Fruit fly (Drosophila melanogaster): Measurements from ENCODE around the gene Dys.

DNA sequence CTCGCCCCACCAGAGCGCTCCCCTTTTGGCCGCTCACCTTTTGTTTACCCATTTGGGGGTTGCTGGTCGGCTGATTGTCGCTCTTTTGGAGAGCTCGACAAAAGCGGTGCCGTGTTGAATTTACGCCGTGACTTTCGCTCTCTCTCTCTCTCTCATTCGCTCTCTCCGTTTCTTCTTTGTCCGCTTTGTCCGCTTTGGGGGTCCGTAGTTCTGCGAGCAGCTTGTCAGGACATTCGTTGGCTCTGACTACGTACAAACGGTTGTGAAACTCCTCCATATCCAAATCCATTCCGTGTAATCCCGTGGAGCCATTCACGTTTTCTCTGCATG, 38.5 kb downstream of the Dys start:
- TF ChIP-seq CG15710 (tag; optimal IDR thresholded peaks at IDR 0.05), result no peak
- TF ChIP-seq rn (GFP tag; IDR thresholded peaks at IDR 0.05), result no peak
- no peak for TF ChIP-seq D1 (tag; optimal IDR thresholded peaks at IDR 0.05)
- TF ChIP-seq gl (tag; optimal IDR thresholded peaks at IDR 0.05), result no peak
- TF ChIP-seq CG34367 (tag; optimal IDR thresholded peaks at IDR 0.05), result no peak
- TF ChIP-seq EcR (GFP tag; optimal IDR thresholded peaks at IDR 0.05), result no peak
- TF ChIP-seq CG14655 (GFP tag; optimal IDR thresholded peaks at IDR 0.05), result no peak
- TF ChIP-seq fd96Ca (GFP tag; IDR thresholded peaks at IDR 0.05), result no peak
- TF ChIP-seq Pif1B (GFP tag; optimal IDR thresholded peaks at IDR 0.05), result no peak
- TF ChIP-seq CG4496 (GFP tag; IDR thresholded peaks at IDR 0.05), result no peak

All from whole organism, pupa.